Fruit fly (Drosophila melanogaster) whole organism, adult: ENCODE data around the gene feo.

Source experiments
- CG11617 ChIP-seq: fragments of 200-800 bp; sonication (Bioruptor generic); optimal IDR thresholded peaks from 2 replicates; lab custom pipeline; 2017; ENCODE audit warnings: mild to moderate bottlenecking, missing biosample characterization, missing genetic modification reagents, missing genetic modification characterization
- CG12768 ChIP-seq: fragments of 200-800 bp; sonication (Bioruptor generic); optimal IDR thresholded peaks from 2 replicates; lab custom pipeline; 2017; ENCODE audit warnings: missing biosample characterization, missing genetic modification characterization, mild to moderate bottlenecking, moderate library complexity, missing genetic modification reagents
- CG14711 ChIP-seq: fragments of 200-800 bp; sonication (Bioruptor generic); optimal IDR thresholded peaks from 2 replicates; lab custom pipeline; 2018; ENCODE audit warnings: missing biosample characterization, mild to moderate bottlenecking, missing genetic modification characterization, moderate library complexity
- CG1620 ChIP-seq: fragments of 200-800 bp; sonication (Bioruptor generic); optimal IDR thresholded peaks from 2 replicates; lab custom pipeline; 2016; ENCODE audit warnings: missing biosample characterization, missing genetic modification characterization
- CG33017 ChIP-seq: fragments of 200-800 bp; sonication (Bioruptor generic); optimal IDR thresholded peaks from 2 replicates; lab custom pipeline; 2018; ENCODE audit warnings: missing biosample characterization, mild to moderate bottlenecking, missing genetic modification characterization, moderate library complexity
- CG5204 ChIP-seq: fragments of 200-800 bp; sonication (Bioruptor generic); optimal IDR thresholded peaks from 2 replicates; lab custom pipeline; 2016; ENCODE audit warnings: missing biosample characterization, missing genetic modification characterization
- CG7045 ChIP-seq: fragments of 200-800 bp; sonication (Bioruptor generic); optimal IDR thresholded peaks from 2 replicates; lab custom pipeline; 2017; ENCODE audit warnings: missing biosample characterization, mild to moderate bottlenecking, missing genetic modification characterization
- CG7101 ChIP-seq: fragments of 200-800 bp; sonication (Bioruptor generic); optimal IDR thresholded peaks from 2 replicates; lab custom pipeline; 2018; ENCODE audit warnings: missing biosample characterization, mild to moderate bottlenecking, missing genetic modification characterization, moderate library complexity
- Clk ChIP-seq: fragments of 200-800 bp; sonication (Bioruptor generic); optimal IDR thresholded peaks from 2 replicates; lab custom pipeline; 2017; ENCODE audit warnings: missing biosample characterization, missing genetic modification characterization
- Crg-1 ChIP-seq: fragments of 200-800 bp; sonication (Bioruptor generic); optimal IDR thresholded peaks from 2 replicates; lab custom pipeline; 2016; ENCODE audit warnings: missing biosample characterization, missing genetic modification characterization
- Hr96 ChIP-seq: fragments of 200-800 bp; sonication (Bioruptor generic); optimal IDR thresholded peaks from 2 replicates; lab custom pipeline; 2016; ENCODE audit warnings: missing biosample characterization, missing genetic modification characterization
- Mnt ChIP-seq: fragments of 200-800 bp; sonication (Bioruptor generic); optimal IDR thresholded peaks from 2 replicates; lab custom pipeline; 2016; ENCODE audit warnings: missing biosample characterization, mild to moderate bottlenecking, missing genetic modification characterization
- bab1 ChIP-seq: fragments of 200-800 bp; sonication (Bioruptor generic); optimal IDR thresholded peaks from 3 replicates; lab custom pipeline; 2019; ENCODE audit warnings: missing biosample characterization, mild to moderate bottlenecking, missing genetic modification characterization, moderate library complexity
- cic ChIP-seq: fragments of 200-800 bp; sonication (Bioruptor generic); optimal IDR thresholded peaks from 2 replicates; lab custom pipeline; 2017; ENCODE audit warnings: missing biosample characterization, mild to moderate bottlenecking, missing genetic modification characterization, moderate library complexity
- cnc ChIP-seq, 2 experiments: fragments of >200 bp; optimal IDR thresholded peaks; 2 replicates each; lab custom pipeline; 2017
- kay ChIP-seq: fragments of 200-800 bp; sonication (Bioruptor generic); peaks from one replicate; lab custom pipeline; 2016; ENCODE audit warnings: missing biosample characterization, missing genetic modification characterization, borderline replicate concordance
- ovo ChIP-seq: fragments of 200-800 bp; sonication (Bioruptor generic); optimal IDR thresholded peaks from 2 replicates; lab custom pipeline; 2016; ENCODE audit warnings: missing biosample characterization, missing genetic modification characterization
- pad ChIP-seq: fragments of 200-800 bp; sonication (Bioruptor generic); optimal IDR thresholded peaks from 3 replicates; lab custom pipeline; 2017; ENCODE audit warnings: missing biosample characterization, missing genetic modification characterization, mild to moderate bottlenecking, moderate library complexity, missing genetic modification reagents
- tj ChIP-seq: fragments of 200-800 bp; sonication (Bioruptor generic); optimal IDR thresholded peaks from 3 replicates; lab custom pipeline; 2017; ENCODE audit warnings: missing biosample characterization, mild to moderate bottlenecking, missing genetic modification characterization, moderate library complexity
- toe ChIP-seq: fragments of 200-800 bp; sonication (Bioruptor generic); optimal IDR thresholded peaks from 2 replicates; lab custom pipeline; 2016; ENCODE audit warnings: missing biosample characterization, missing genetic modification characterization

The feo gene

dm6 chrX:10845256-10845655 is 9.4 kb downstream of the feo start:
- TF ChIP-seq Mnt (GFP tag; lab: Kevin White, UChicago) (peak; percentile 49), kay (GFP tag; lab: Kevin White, UChicago) (no peak), cnc (optimal IDR thresholded peaks at IDR 0.05; lab: Kevin White, UChicago) (no peak), cic (GFP tag; lab: Kevin White, UChicago) (peak; percentile 74), CG7045 (GFP tag; lab: Kevin White, UChicago) (no peak), CG33017 (tag; lab: Kevin White, UChicago) (peak; percentile 28), ovo (GFP tag; lab: Kevin White, UChicago) (no peak), toe (GFP tag; lab: Kevin White, UChicago) (no peak), CG12768 (GFP tag; lab: Kevin White, UChicago) (no peak), CG11617 (GFP tag; lab: Kevin White, UChicago) (no peak), CG7101 (tag; lab: Kevin White, UChicago) (peak; percentile 42), bab1 (GFP tag; lab: Kevin White, UChicago) (no peak), pad (peak; percentile 21), CG1620 (no peak), CG14711 (tag; lab: Kevin White, UChicago) (no peak), Hr96 (GFP tag; lab: Kevin White, UChicago) (no peak), Clk (GFP tag; lab: Kevin White, UChicago) (no peak), CG5204 (no peak), Crg-1 (GFP tag; lab: Kevin White, UChicago) (no peak), tj (GFP tag; lab: Kevin White, UChicago) (no peak)

dm6 chrX:10844807-10845206 is 9.9 kb downstream of the feo start, which contains the start of gene CG32669:
Gene CG32669, minus strand, starts transcription at chrX:10845081.
- TF ChIP-seq Mnt (GFP tag; lab: Kevin White, UChicago) (peak; percentile 83), toe (GFP tag; lab: Kevin White, UChicago) (no peak)

DNA sequence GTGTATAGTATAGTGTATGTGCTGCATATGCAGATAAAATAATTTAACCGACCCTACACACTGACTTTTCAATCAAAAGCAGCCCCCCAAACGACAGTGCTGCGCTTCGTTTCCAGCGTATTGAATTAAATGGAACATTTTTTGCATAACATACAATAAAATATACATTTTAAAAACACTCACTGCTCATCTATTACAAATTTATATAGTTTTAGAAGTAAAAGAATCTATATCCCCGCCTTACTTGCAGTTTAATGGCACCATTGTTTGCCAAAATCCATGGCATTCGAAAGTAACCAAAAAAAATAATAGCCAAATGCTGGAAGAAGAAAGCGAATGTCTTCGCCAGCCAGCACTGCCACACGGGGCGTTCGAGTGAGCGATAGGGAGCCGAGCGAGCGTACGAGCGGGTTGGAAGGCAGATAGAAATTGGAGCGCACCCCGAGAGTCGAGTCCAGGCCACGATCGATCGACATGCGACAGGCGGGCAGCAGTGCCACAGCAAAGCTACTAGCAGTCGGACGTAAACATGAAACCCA is 12.9 kb downstream of the feo start, which contains the start of gene CG15209:
Gene CG15209 (plus strand): TSS at position 489 of the 539 bp plus-strand sequence.
- TF ChIP-seq Hr96 (GFP tag; lab: Kevin White, UChicago) (peak; percentile 32), tj (GFP tag; lab: Kevin White, UChicago) (peak; percentile 21), bab1 (GFP tag; lab: Kevin White, UChicago) (no peak), CG11617 (GFP tag; lab: Kevin White, UChicago) (peak; percentile 37), CG7045 (GFP tag; lab: Kevin White, UChicago) (no peak), pad (peak; percentile 21), CG14711 (tag; lab: Kevin White, UChicago) (peak; percentile 25), CG5204 (peak; percentile 50), Crg-1 (GFP tag; lab: Kevin White, UChicago) (no peak), CG1620 (peak; percentile 16), CG7101 (tag; lab: Kevin White, UChicago) (peak; percentile 56), Mnt (GFP tag; lab: Kevin White, UChicago) (peak; percentile 15), CG33017 (tag; lab: Kevin White, UChicago) (no peak), toe (GFP tag; lab: Kevin White, UChicago) (no peak), cic (GFP tag; lab: Kevin White, UChicago) (no peak), CG12768 (GFP tag; lab: Kevin White, UChicago) (no peak), Clk (GFP tag; lab: Kevin White, UChicago) (no peak)

DNA sequence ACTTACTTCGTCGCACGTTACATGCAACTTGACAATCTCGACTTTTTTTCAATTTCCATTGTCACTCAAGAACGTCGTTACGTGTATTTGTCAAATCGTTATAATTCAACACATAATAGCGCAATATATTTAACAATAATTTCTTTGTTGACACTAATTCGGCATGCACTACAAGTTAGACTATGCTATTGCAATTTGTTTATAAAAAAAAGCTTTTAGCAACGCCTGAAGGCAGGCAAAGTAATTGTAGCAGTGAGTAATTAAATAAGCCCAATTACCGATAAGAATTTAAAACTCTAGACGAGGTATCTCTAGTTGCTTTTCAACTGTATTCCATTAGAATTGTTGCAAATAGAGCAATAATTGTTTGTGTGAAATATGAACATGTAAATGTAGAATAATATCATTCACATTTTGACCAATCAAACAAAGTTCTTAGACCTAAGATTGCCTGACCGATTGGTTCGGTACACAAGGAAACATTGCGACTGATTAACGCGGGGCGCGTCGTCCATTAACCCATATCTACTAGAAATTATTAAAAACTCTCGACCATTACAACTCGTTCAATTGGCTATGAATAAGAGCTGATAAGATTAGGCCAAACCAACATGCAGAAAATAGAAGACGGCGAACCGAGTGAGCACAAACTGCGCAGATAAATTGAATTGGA is 13.6 kb downstream of the feo start:
- no peak for TF ChIP-seq cnc (optimal IDR thresholded peaks at IDR 0.05; lab: Kevin White, UChicago)
- no peak for TF ChIP-seq pad
- TF ChIP-seq ovo (GFP tag; lab: Kevin White, UChicago), result peak; percentile 4
- no peak for TF ChIP-seq CG12768 (GFP tag; lab: Kevin White, UChicago)
- TF ChIP-seq kay (GFP tag; lab: Kevin White, UChicago), result peak; percentile 77
- no peak for TF ChIP-seq tj (GFP tag; lab: Kevin White, UChicago)
- no peak for TF ChIP-seq CG7045 (GFP tag; lab: Kevin White, UChicago)
- TF ChIP-seq CG33017 (tag; lab: Kevin White, UChicago), result no peak
- TF ChIP-seq Crg-1 (GFP tag; lab: Kevin White, UChicago), result no peak
- peak; percentile 50 for TF ChIP-seq cic (GFP tag; lab: Kevin White, UChicago)
- TF ChIP-seq Clk (GFP tag; lab: Kevin White, UChicago), result no peak
- no peak for TF ChIP-seq CG11617 (GFP tag; lab: Kevin White, UChicago)
- TF ChIP-seq Mnt (GFP tag; lab: Kevin White, UChicago), result no peak
- peak; percentile 53 for TF ChIP-seq bab1 (GFP tag; lab: Kevin White, UChicago)

- TF ChIP-seq Mnt (GFP tag; lab: Kevin White, UChicago), result no peak
- TF ChIP-seq bab1 (GFP tag; lab: Kevin White, UChicago), result peak; percentile 20
- no peak for TF ChIP-seq CG12768 (GFP tag; lab: Kevin White, UChicago)
- TF ChIP-seq kay (GFP tag; lab: Kevin White, UChicago), result no peak
- no peak for TF ChIP-seq CG7101 (tag; lab: Kevin White, UChicago)
Observed at dm6 chrX:10838962-10839361, 15.7 kb downstream of the feo start, which contains the start of gene CG15210. Gene CG15210, plus strand, starts transcription at chrX:10839230.

- TF ChIP-seq CG33017 (tag; lab: Kevin White, UChicago) (no peak), kay (GFP tag; lab: Kevin White, UChicago) (no peak), toe (GFP tag; lab: Kevin White, UChicago) (no peak)
Observed at dm6 chrX:10835631-10836030, 19.0 kb downstream of the feo start.
